Worm (Caenorhabditis elegans) whole organism, L1 larva: ENCODE data around the gene T14B4.19.
A peak's percentile ranks its signal among the peaks of the same experiment; 100 is the strongest.

Experiments used
- C04F5.9 ChIP-seq: sonication (generic microtip); optimal IDR thresholded peaks from 2 replicates; lab custom pipeline; 2016; ENCODE audit warnings: missing genetic modification characterization, missing compliant biosample characterization
- C34B4.2 ChIP-seq: sonication (generic microtip); optimal IDR thresholded peaks from 2 replicates; lab custom pipeline; 2017; ENCODE audit warnings: mild to moderate bottlenecking, missing genetic modification characterization, missing compliant biosample characterization
- F16B12.6 ChIP-seq: fragments of 150-350 bp; optimal IDR thresholded peaks from 2 replicates; lab custom pipeline; 2014; ENCODE audit warnings: missing biosample characterization, missing genetic modification characterization
- Y116A8C.19 ChIP-seq: sonication (generic microtip); optimal IDR thresholded peaks from 2 replicates; lab custom pipeline; 2016; ENCODE audit warnings: missing compliant biosample characterization, missing genetic modification characterization, borderline replicate concordance
- aha-1 ChIP-seq: fragments of 150-350 bp; optimal IDR thresholded peaks from 2 replicates; lab custom pipeline; 2014; ENCODE audit warnings: missing biosample characterization, missing genetic modification characterization
- blmp-1 ChIP-seq: fragments of 150-350 bp; optimal IDR thresholded peaks from 2 replicates; lab custom pipeline; 2014; ENCODE audit warnings: missing biosample characterization, missing genetic modification characterization
- ceh-63 ChIP-seq: fragments of 200-800 bp; sonication (Bioruptor generic); optimal IDR thresholded peaks from 2 replicates; lab custom pipeline; 2018; ENCODE audit warnings: mild to moderate bottlenecking, missing genetic modification characterization, missing compliant biosample characterization
- ceh-90 ChIP-seq: sonication (generic microtip); optimal IDR thresholded peaks from 2 replicates; lab custom pipeline; 2016; ENCODE audit warnings: missing genetic modification characterization, missing compliant biosample characterization
- dpl-1 ChIP-seq, 3 experiments: fragments of 150-350 bp in 2 of 3; sonication (generic microtip) in 1 of 3; optimal IDR thresholded peaks; 2 replicates each; lab custom pipeline; 2014 to 2017; ENCODE audit warnings: missing biosample characterization in 3 of 3, missing genetic modification characterization in 3 of 3, missing genetic modification reagents in 3 of 3
- dsc-1 ChIP-seq: sonication (generic microtip); optimal IDR thresholded peaks from 2 replicates; lab custom pipeline; 2016; ENCODE audit warnings: mild to moderate bottlenecking, missing genetic modification characterization, missing compliant biosample characterization
- efl-1 ChIP-seq, 4 experiments: fragments of 150-350 bp; optimal IDR thresholded peaks in 3 of 4; peaks in 1 of 4; 1 replicate in 1 of 4; 2 replicates in 3 of 4; lab custom pipeline; 2014; ENCODE audit warnings: missing biosample characterization in 2 of 4, missing genetic modification characterization in 2 of 4, missing genetic modification reagents in 2 of 4
- egl-13 ChIP-seq: sonication (generic microtip); optimal IDR thresholded peaks from 2 replicates; lab custom pipeline; 2016; ENCODE audit warnings: missing genotype, missing genetic modification reagents, missing genetic modification characterization, missing compliant biosample characterization
- fkh-10 ChIP-seq: sonication (generic microtip); optimal IDR thresholded peaks from 2 replicates; lab custom pipeline; 2017; ENCODE audit warnings: missing biosample characterization, missing genetic modification reagents, missing genetic modification characterization
- fkh-8 ChIP-seq: sonication (generic microtip); optimal IDR thresholded peaks from 2 replicates; lab custom pipeline; 2016; ENCODE audit warnings: mild to moderate bottlenecking, missing genetic modification characterization, missing compliant biosample characterization
- fos-1 ChIP-seq: fragments of 150-350 bp; optimal IDR thresholded peaks from 2 replicates; lab custom pipeline; 2014; ENCODE audit warnings: missing biosample characterization, missing genetic modification characterization
- grh-1 ChIP-seq: fragments of 200-800 bp; sonication (Bioruptor generic); IDR thresholded peaks from 2 replicates; pipeline ENCODE4 v1.3.6; 2022; ENCODE audit warnings: missing genetic modification reagents, missing genetic modification characterization, missing compliant biosample characterization
- hlh-17 ChIP-seq: fragments of 200-800 bp; sonication (Bioruptor generic); optimal IDR thresholded peaks from 2 replicates; lab custom pipeline; 2018; ENCODE audit warnings: missing genetic modification characterization, mild to moderate bottlenecking, missing compliant biosample characterization, moderate library complexity, borderline replicate concordance
- lin-14 ChIP-seq: fragments of 200-800 bp; sonication (Bioruptor generic); optimal IDR thresholded peaks from 2 replicates; lab custom pipeline; 2018; ENCODE audit warnings: mild to moderate bottlenecking, missing genetic modification characterization, moderate library complexity, missing compliant biosample characterization
- lin-15B ChIP-seq: fragments of 150-350 bp; sonication (generic microtip); optimal IDR thresholded peaks from 3 replicates; lab custom pipeline; 2014; ENCODE audit warnings: missing biosample characterization, missing genetic modification characterization
- lir-3 ChIP-seq: sonication (generic microtip); optimal IDR thresholded peaks from 2 replicates; lab custom pipeline; 2016; ENCODE audit warnings: mild to moderate bottlenecking, missing genetic modification characterization, moderate library complexity, missing compliant biosample characterization; ENCODE audit not compliant: poor library complexity
- mef-2 ChIP-seq: fragments of 150-350 bp; optimal IDR thresholded peaks from 2 replicates; lab custom pipeline; 2014; ENCODE audit warnings: missing biosample characterization, missing genetic modification characterization
- mep-1 ChIP-seq: fragments of 150-350 bp; optimal IDR thresholded peaks from 2 replicates; lab custom pipeline; 2014; ENCODE audit warnings: missing biosample characterization, missing genetic modification characterization
- nhr-12 ChIP-seq: sonication (generic microtip); optimal IDR thresholded peaks from 2 replicates; lab custom pipeline; 2017; ENCODE audit warnings: missing biosample characterization, missing genetic modification characterization
- nhr-20 ChIP-seq: sonication (generic microtip); optimal IDR thresholded peaks from 2 replicates; lab custom pipeline; 2016; ENCODE audit warnings: mild to moderate bottlenecking, missing genetic modification characterization, missing compliant biosample characterization
- nhr-71 ChIP-seq: sonication (generic microtip); optimal IDR thresholded peaks from 2 replicates; lab custom pipeline; 2016; ENCODE audit warnings: mild to moderate bottlenecking, missing genetic modification characterization, moderate library complexity, missing compliant biosample characterization
- nhr-85 ChIP-seq: sonication (generic microtip); peaks from one replicate; lab custom pipeline; 2016; ENCODE audit warnings: missing genetic modification characterization, inconsistent platforms, missing compliant biosample characterization
- pax-3 ChIP-seq: fragments of 200-800 bp; sonication (Bioruptor generic); optimal IDR thresholded peaks from 2 replicates; lab custom pipeline; 2018; ENCODE audit warnings: mild to moderate bottlenecking, missing genetic modification characterization, moderate library complexity, missing compliant biosample characterization
- skn-1 ChIP-seq: fragments of 150-350 bp; optimal IDR thresholded peaks from 2 replicates; lab custom pipeline; 2014; ENCODE audit warnings: missing biosample characterization, missing genetic modification characterization
- snu-23 ChIP-seq: sonication (generic microtip); optimal IDR thresholded peaks from 2 replicates; lab custom pipeline; 2016; ENCODE audit warnings: missing genetic modification characterization, missing compliant biosample characterization
- sox-4 ChIP-seq: sonication (generic microtip); optimal IDR thresholded peaks from 2 replicates; lab custom pipeline; 2016; ENCODE audit warnings: missing genetic modification characterization, missing compliant biosample characterization
- sptf-1 ChIP-seq: fragments of 150-350 bp; optimal IDR thresholded peaks from 2 replicates; lab custom pipeline; 2014; ENCODE audit warnings: missing biosample characterization, missing genetic modification characterization
- swsn-7 ChIP-seq: sonication (generic microtip); optimal IDR thresholded peaks from 2 replicates; lab custom pipeline; 2016; ENCODE audit warnings: missing genetic modification characterization, missing compliant biosample characterization
- tlp-1 ChIP-seq: fragments of 150-350 bp; optimal IDR thresholded peaks from 2 replicates; lab custom pipeline; 2014; ENCODE audit warnings: missing biosample characterization, missing genetic modification characterization
- unc-30 ChIP-seq: sonication (generic microtip); optimal IDR thresholded peaks from 2 replicates; lab custom pipeline; 2017; ENCODE audit warnings: missing biosample characterization, missing genetic modification characterization
- unc-62 ChIP-seq: fragments of 150-350 bp; optimal IDR thresholded peaks from 2 replicates; lab custom pipeline; 2014; ENCODE audit warnings: missing biosample characterization, missing genetic modification reagents, missing genetic modification characterization
- unc-86 ChIP-seq: sonication (generic microtip); optimal IDR thresholded peaks from 2 replicates; lab custom pipeline; 2016; ENCODE audit warnings: missing genetic modification characterization, missing compliant biosample characterization
- unc-98 ChIP-seq: fragments of 200-800 bp; sonication (Bioruptor generic); IDR thresholded peaks from 2 replicates; pipeline ENCODE4 v1.3.6; 2022; ENCODE audit warnings: missing genetic modification characterization, missing compliant biosample characterization
- xbp-1 ChIP-seq: sonication (generic microtip); optimal IDR thresholded peaks from 2 replicates; lab custom pipeline; 2016; ENCODE audit warnings: missing genetic modification characterization, missing compliant biosample characterization
- zip-4 ChIP-seq: fragments of 200-800 bp; sonication (Bioruptor generic); optimal IDR thresholded peaks from 2 replicates; lab custom pipeline; 2018; ENCODE audit warnings: mild to moderate bottlenecking, missing genetic modification characterization, moderate library complexity, missing compliant biosample characterization

Gene T14B4.19

DNA sequence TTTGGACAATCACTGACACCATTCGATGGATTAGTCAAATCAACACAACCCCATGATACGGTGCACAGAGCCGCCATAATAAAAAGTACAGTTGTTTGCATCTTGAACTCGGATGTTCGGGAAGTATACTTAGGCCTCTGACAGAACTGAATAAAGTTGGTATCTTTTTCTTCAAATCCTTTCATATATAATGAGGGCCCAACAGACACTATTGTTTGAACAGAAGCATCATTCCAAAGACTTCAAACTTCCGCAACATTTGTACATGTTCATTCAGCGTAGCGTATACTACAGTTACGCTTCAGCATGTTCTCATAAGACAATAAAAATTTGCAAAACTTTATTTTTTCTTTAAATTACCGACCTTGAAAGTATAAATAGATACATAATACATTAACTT lies 39.3 kb upstream of the T14B4.19 start, which contains the start of gene F41G3.19:
Gene F41G3.19 (minus strand): TSS at position 101 of the 400 bp plus-strand sequence.
- no peak for TF ChIP-seq mef-2 (tag; lab: Kevin White, UChicago)
- TF ChIP-seq unc-62 = no peak
- no peak for TF ChIP-seq ceh-63 (GFP tag; lab: Kevin White, UChicago)
- no peak for TF ChIP-seq lin-15B (tag; lab: Kevin White, UChicago)
- TF ChIP-seq F16B12.6 (tag; lab: Kevin White, UChicago) = no peak
- no peak for TF ChIP-seq nhr-12
- TF ChIP-seq nhr-85 (tag; lab: Kevin White, UChicago) = no peak
- no peak for TF ChIP-seq unc-86 (tag; lab: Kevin White, UChicago)

DNA sequence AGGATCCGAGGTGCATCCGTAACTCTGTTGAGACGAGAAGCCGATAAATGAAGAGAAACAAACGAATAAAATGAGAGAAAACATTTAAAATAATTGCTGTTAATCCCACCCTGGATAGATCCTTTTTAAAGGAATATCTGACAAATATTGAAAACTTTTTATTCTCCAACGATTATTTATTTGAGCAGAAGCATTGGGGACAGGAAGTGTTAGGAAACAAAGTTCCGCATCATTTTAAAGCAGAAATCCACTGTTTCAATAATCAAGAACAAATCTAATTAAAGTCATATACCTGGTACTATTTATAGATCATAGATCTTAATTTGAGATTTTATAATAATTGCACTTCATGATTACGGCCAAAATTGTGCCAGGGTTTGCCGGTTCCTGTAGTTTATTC lies 38.2 kb upstream of the T14B4.19 start, which contains the start of gene F41G3.20:
Gene F41G3.20 (minus strand): TSS at position 101 of the 400 bp plus-strand sequence.
- no peak for TF ChIP-seq lin-14 (GFP tag; lab: Kevin White, UChicago)
- no peak for TF ChIP-seq dsc-1 (tag; lab: Kevin White, UChicago)
- no peak for TF ChIP-seq lin-15B (tag; lab: Kevin White, UChicago)
- no peak for TF ChIP-seq dpl-1 (GFP tag; optimal IDR thresholded peaks at IDR 0.05; lab: Kevin White, UChicago)

DNA sequence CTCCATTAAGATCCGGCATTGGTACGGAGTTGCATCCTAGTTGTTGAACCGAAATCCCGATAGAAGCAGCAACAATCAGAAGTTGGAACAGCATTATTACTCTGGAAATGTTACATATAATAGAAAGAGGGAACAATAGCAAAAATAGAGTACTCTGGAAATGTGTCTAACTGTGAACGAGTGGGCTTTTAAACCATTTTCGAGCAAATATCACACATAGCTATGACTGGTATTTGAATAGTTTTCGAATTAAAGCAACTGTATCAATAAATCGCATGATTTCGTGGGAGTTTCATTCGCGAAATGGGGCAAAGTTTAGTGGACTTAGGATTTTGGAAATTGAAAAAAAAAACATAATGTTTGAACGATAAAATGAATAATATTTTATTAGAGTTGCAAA lies 36.7 kb upstream of the T14B4.19 start, which contains the start of gene F41G3.10:
Gene F41G3.10 (minus strand): TSS at position 101 of the 400 bp plus-strand sequence.
- TF ChIP-seq blmp-1 (tag; lab: Kevin White, UChicago) (no peak), nhr-71 (tag; lab: Kevin White, UChicago) (no peak), fkh-8 (tag; lab: Kevin White, UChicago) (no peak), swsn-7 (no peak), sptf-1 (tag; lab: Kevin White, UChicago) (no peak), unc-30 (tag; lab: Kevin White, UChicago) (no peak), unc-62 (no peak), C34B4.2 (tag; lab: Kevin White, UChicago) (no peak), snu-23 (GFP tag; lab: Kevin White, UChicago) (no peak), unc-86 (tag; lab: Kevin White, UChicago) (no peak), zip-4 (GFP tag; lab: Kevin White, UChicago) (no peak), ceh-90 (tag; lab: Kevin White, UChicago) (no peak), C04F5.9 (tag; lab: Kevin White, UChicago) (no peak), Y116A8C.19 (tag; lab: Kevin White, UChicago) (no peak), xbp-1 (no peak), unc-98 (GFP tag; lab: Robert Waterston, UW) (no peak), skn-1 (tag; lab: Kevin White, UChicago) (no peak)

- TF ChIP-seq lir-3 = no peak
- TF ChIP-seq sox-4 (tag; lab: Kevin White, UChicago) = no peak
- TF ChIP-seq aha-1 = no peak
- no peak for TF ChIP-seq unc-62
- no peak for TF ChIP-seq fkh-10 (GFP tag; lab: Kevin White, UChicago)
Measured at ce11 chrII:6746404-6746803, 33.7 kb upstream of the T14B4.19 start, which contains the start of gene F41G3.5. Gene F41G3.5 (plus strand): TSS chrII:6746704.

ce11 chrII:6745783-6746182 lies 33.1 kb upstream of the T14B4.19 start, which contains the start of gene ins-14:
Gene ins-14 (minus strand): TSS chrII:6745814.
- TF ChIP-seq pax-3 (tag; lab: Kevin White, UChicago) (peak; percentile 50), dsc-1 (tag; lab: Kevin White, UChicago) (peak; percentile 96), grh-1 (no peak), nhr-20 (tag; lab: Kevin White, UChicago) (peak; percentile 4), fkh-8 (tag; lab: Kevin White, UChicago) (peak; percentile 80), egl-13 (tag; lab: Kevin White, UChicago) (peak; percentile 60), hlh-17 (no peak), efl-1 (optimal IDR thresholded peaks at IDR 0.05; lab: Kevin White, UChicago) (no peak), efl-1 (GFP tag; optimal IDR thresholded peaks at IDR 0.05 in 1 of 2; lab: Kevin White, UChicago) (peak in 1 of 2 experiments; percentile 75), tlp-1 (tag; lab: Kevin White, UChicago) (no peak), mep-1 (tag; lab: Kevin White, UChicago) (no peak), nhr-71 (tag; lab: Kevin White, UChicago) (peak; percentile 53), sox-4 (tag; lab: Kevin White, UChicago) (peak; percentile 28), fos-1 (peak; percentile 33)
